Fruit fly (Drosophila melanogaster) whole organism, prepupa: ENCODE data around the gene if.

Experiments
- CG34406 ChIP-seq: fragments of 200-800 bp; sonication (Bioruptor generic); optimal IDR thresholded peaks from 3 replicates; lab custom pipeline; 2016; ENCODE audit warnings: missing biosample characterization, missing genetic modification characterization
- Eip93F ChIP-seq: fragments of 200-800 bp; sonication (Bioruptor generic); optimal IDR thresholded peaks from 2 replicates; lab custom pipeline; 2016; ENCODE audit warnings: missing biosample characterization, mild to moderate bottlenecking, missing genetic modification characterization
- Sox15 ChIP-seq: fragments of 200-800 bp; sonication (Bioruptor generic); optimal IDR thresholded peaks from 3 replicates; lab custom pipeline; 2016; ENCODE audit warnings: missing biosample characterization, missing genetic modification characterization
- ss ChIP-seq, 2 experiments: fragments of 200-800 bp; sonication (Bioruptor generic); optimal IDR thresholded peaks; 2 replicates in 1 of 2; 3 replicates in 1 of 2; lab custom pipeline; 2017 to 2018; ENCODE audit warnings: mild to moderate bottlenecking in 2 of 2, missing biosample characterization in 2 of 2, missing genetic modification characterization in 2 of 2, moderate library complexity in 1 of 2

- no peak for TF ChIP-seq ss (GFP tag; optimal IDR thresholded peaks at IDR 0.05; lab: Kevin White, UChicago)
- no peak for TF ChIP-seq Sox15 (GFP tag; lab: Kevin White, UChicago)
- TF ChIP-seq Eip93F = no peak
- TF ChIP-seq CG34406 = no peak
Measured at dm6 chrX:16760542-16760941, 22.7 kb downstream of the if start.
